Worm (Caenorhabditis elegans) whole organism, L3 larva: ENCODE data around the gene aqp-12.

ENCODE experiments used
- ZK546.5 ChIP-seq: sonication (generic microtip); optimal IDR thresholded peaks from 2 replicates; lab custom pipeline; 2017; ENCODE audit warnings: missing biosample characterization, missing genetic modification characterization
- aly-2 ChIP-seq: fragments of 150-350 bp; optimal IDR thresholded peaks from 2 replicates; lab custom pipeline; 2014; ENCODE audit warnings: missing biosample characterization, missing genetic modification characterization
- ceh-28 ChIP-seq: fragments of 150-350 bp; optimal IDR thresholded peaks from 2 replicates; lab custom pipeline; 2014; ENCODE audit warnings: missing biosample characterization, missing genetic modification reagents, missing genetic modification characterization
- egl-27 ChIP-seq: sonication (generic microtip); optimal IDR thresholded peaks from 4 replicates; lab custom pipeline; 2017; ENCODE audit warnings: missing biosample characterization, missing genetic modification reagents, missing genetic modification characterization
- nhr-11 ChIP-seq: fragments of 150-350 bp; optimal IDR thresholded peaks from 2 replicates; lab custom pipeline; 2014; ENCODE audit warnings: missing biosample characterization, missing genetic modification characterization
- nhr-25 ChIP-seq: sonication (generic microtip); optimal IDR thresholded peaks from 2 replicates; lab custom pipeline; 2017; ENCODE audit warnings: missing biosample characterization, missing genetic modification characterization
- nhr-28 ChIP-seq: fragments of 150-350 bp; optimal IDR thresholded peaks from 2 replicates; lab custom pipeline; 2014; ENCODE audit warnings: missing biosample characterization, missing genetic modification characterization
- snpc-4 ChIP-seq: fragments of 150-350 bp; optimal IDR thresholded peaks from 2 replicates; lab custom pipeline; 2014; ENCODE audit warnings: missing biosample characterization, missing genetic modification characterization
- ztf-11 ChIP-seq: fragments of 150-350 bp; optimal IDR thresholded peaks from 2 replicates; lab custom pipeline; 2014; ENCODE audit warnings: missing biosample characterization, missing genetic modification characterization
- ztf-4 ChIP-seq: fragments of 150-350 bp; optimal IDR thresholded peaks from 2 replicates; lab custom pipeline; 2014; ENCODE audit warnings: missing biosample characterization, missing genetic modification characterization

- no peak for TF ChIP-seq nhr-11 (tag; lab: Kevin White, UChicago)
- no peak for TF ChIP-seq aly-2 (tag; lab: Kevin White, UChicago)
- no peak for TF ChIP-seq snpc-4
- no peak for TF ChIP-seq ztf-11 (tag; lab: Kevin White, UChicago)
- TF ChIP-seq ZK546.5 (tag; lab: Kevin White, UChicago): no peak
- TF ChIP-seq ztf-4 (tag; lab: Kevin White, UChicago): no peak
- TF ChIP-seq ceh-28 (tag; lab: Kevin White, UChicago): no peak
- no peak for TF ChIP-seq nhr-28 (tag; lab: Kevin White, UChicago)
- TF ChIP-seq egl-27 (tag; lab: Kevin White, UChicago): no peak
- TF ChIP-seq nhr-25 (tag; lab: Kevin White, UChicago): no peak
Measured at ce11 chrII:12211652-12212245, 8.7 kb downstream of the aqp-12 start.
